Worm (Caenorhabditis elegans): ENCODE data around the gene B0478.3.

ce11 chrIV:7010835-7011234 is 46.4 kb upstream of the B0478.3 start, which contains the start of gene C25A8.1:
- TF ChIP-seq ref-1 (GFP tag; conservative IDR thresholded peaks at IDR 0.05) (no peak), klf-2 (GFP tag; conservative IDR thresholded peaks at IDR 0.05) (no peak)

Measured in whole organism, midembryonic.